Fruit fly (Drosophila melanogaster) whole organism, embryonic: ENCODE data around the gene Idh3b.

Experiments used
- Antp ChIP-seq: fragments of 200-800 bp; sonication (Bioruptor generic); optimal IDR thresholded peaks from 3 replicates; lab custom pipeline; 2016; ENCODE audit warnings: missing biosample characterization, missing genetic modification characterization
- CG10543 ChIP-seq: fragments of 200-800 bp; sonication (Bioruptor generic); optimal IDR thresholded peaks from 3 replicates; lab custom pipeline; 2017; ENCODE audit warnings: missing biosample characterization, mild to moderate bottlenecking, missing genetic modification characterization, moderate library complexity
- CG10979 ChIP-seq: fragments of 200-800 bp; sonication (Bioruptor generic); optimal IDR thresholded peaks from 2 replicates; lab custom pipeline; 2018; ENCODE audit warnings: missing biosample characterization, mild to moderate bottlenecking, missing genetic modification characterization, moderate library complexity
- CG11093 ChIP-seq: fragments of 200-800 bp; sonication (Bioruptor generic); IDR thresholded peaks from 3 replicates; pipeline ENCODE4 v1.3.6; 2022; ENCODE audit warnings: missing biosample characterization, missing genetic modification characterization
- CG11456 ChIP-seq: fragments of 200-800 bp; sonication (Bioruptor generic); IDR thresholded peaks from 3 replicates; pipeline ENCODE4 v1.3.6; 2022; ENCODE audit warnings: missing biosample characterization, missing genetic modification characterization
- CG11504 ChIP-seq: fragments of 200-800 bp; sonication (Bioruptor generic); optimal IDR thresholded peaks from 3 replicates; lab custom pipeline; 2019; ENCODE audit warnings: missing biosample characterization, mild to moderate bottlenecking, missing genetic modification characterization, moderate library complexity
- CG14014 ChIP-seq: fragments of 200-800 bp; sonication (Bioruptor generic); IDR thresholded peaks from 2 replicates; pipeline ENCODE4 v1.3.6; 2022; ENCODE audit warnings: missing biosample characterization, missing genetic modification characterization
- CG14710 ChIP-seq: fragments of 200-800 bp; sonication (Bioruptor generic); optimal IDR thresholded peaks from 3 replicates; lab custom pipeline; 2019; ENCODE audit warnings: missing biosample characterization, mild to moderate bottlenecking, missing genetic modification characterization, moderate library complexity
- CG1603 ChIP-seq: fragments of 200-800 bp; sonication (Bioruptor generic); optimal IDR thresholded peaks from 2 replicates; lab custom pipeline; 2019; ENCODE audit warnings: missing biosample characterization, mild to moderate bottlenecking, missing genetic modification characterization, moderate library complexity
- CG16815 ChIP-seq: fragments of 200-800 bp; sonication (Bioruptor generic); optimal IDR thresholded peaks from 3 replicates; lab custom pipeline; 2017; ENCODE audit warnings: missing biosample characterization, mild to moderate bottlenecking, missing genetic modification characterization
- CG17385 ChIP-seq: fragments of 200-800 bp; sonication (Bioruptor generic); optimal IDR thresholded peaks from 3 replicates; lab custom pipeline; 2018; ENCODE audit warnings: missing biosample characterization, mild to moderate bottlenecking, missing genetic modification characterization
- CG2116 ChIP-seq: fragments of 200-800 bp; sonication (Bioruptor generic); optimal IDR thresholded peaks from 3 replicates; lab custom pipeline; 2018; ENCODE audit warnings: missing biosample characterization, mild to moderate bottlenecking, missing genetic modification characterization
- CG2199 ChIP-seq: fragments of 200-800 bp; sonication (Bioruptor generic); IDR thresholded peaks from 3 replicates; pipeline ENCODE4 v1.3.6; 2022; ENCODE audit warnings: missing biosample characterization, missing genetic modification characterization
- CG34376 ChIP-seq: fragments of 200-800 bp; sonication (Bioruptor generic); optimal IDR thresholded peaks from 2 replicates; lab custom pipeline; 2018; ENCODE audit warnings: missing biosample characterization, mild to moderate bottlenecking, missing genetic modification characterization
- CG3838 ChIP-seq: fragments of 200-800 bp; sonication (Bioruptor generic); optimal IDR thresholded peaks from 3 replicates; lab custom pipeline; 2016; ENCODE audit warnings: missing biosample characterization, missing genetic modification characterization
- CG42726 ChIP-seq: fragments of 200-800 bp; sonication (Bioruptor generic); IDR thresholded peaks from 2 replicates; pipeline ENCODE4 v1.3.6; 2022; ENCODE audit warnings: missing biosample characterization, missing genetic modification characterization; ENCODE audit not compliant: partially characterized antibody
- CG4424 ChIP-seq: fragments of 200-800 bp; sonication (Bioruptor generic); optimal IDR thresholded peaks from 3 replicates; lab custom pipeline; 2016; ENCODE audit warnings: missing biosample characterization, missing genetic modification characterization
- CG5180 ChIP-seq: fragments of 200-800 bp; sonication (Bioruptor generic); optimal IDR thresholded peaks from 3 replicates; lab custom pipeline; 2017; ENCODE audit warnings: missing biosample characterization, missing genetic modification characterization, mild to moderate bottlenecking, moderate library complexity, missing genetic modification reagents
- CG6175 ChIP-seq: fragments of 200-800 bp; sonication (Bioruptor generic); IDR thresholded peaks from 3 replicates; pipeline ENCODE4 v1.3.6; 2022; ENCODE audit warnings: missing biosample characterization, missing genetic modification characterization
- CG6254 ChIP-seq: fragments of 200-800 bp; sonication (Bioruptor generic); optimal IDR thresholded peaks from 3 replicates; lab custom pipeline; 2017; ENCODE audit warnings: mild to moderate bottlenecking, missing biosample characterization, missing genetic modification reagents, missing genetic modification characterization
- CG8290 ChIP-seq, 3 experiments: fragments of 200-800 bp; sonication (Bioruptor generic); optimal IDR thresholded peaks; 2 replicates each; lab custom pipeline; 2016 to 2019; ENCODE audit warnings: missing biosample characterization in 3 of 3, missing genetic modification characterization in 3 of 3, mild to moderate bottlenecking in 2 of 3, moderate library complexity in 1 of 3
- D19A ChIP-seq: fragments of 200-800 bp; optimal IDR thresholded peaks from 3 replicates; lab custom pipeline; 2019; ENCODE audit warnings: missing biosample characterization, mild to moderate bottlenecking, missing genetic modification characterization, moderate library complexity
- HmgD ChIP-seq: fragments of 200-800 bp; sonication (Bioruptor generic); optimal IDR thresholded peaks from 3 replicates; lab custom pipeline; 2016; ENCODE audit warnings: missing biosample characterization, missing genetic modification characterization
- Hr51 ChIP-seq, 2 experiments: fragments of 200-800 bp; sonication (Bioruptor generic); optimal IDR thresholded peaks; 2 replicates in 1 of 2; 3 replicates in 1 of 2; lab custom pipeline; 2016 to 2018; ENCODE audit warnings: missing biosample characterization in 2 of 2, missing genetic modification characterization in 2 of 2, mild to moderate bottlenecking in 1 of 2, moderate library complexity in 1 of 2
- Jarid2 ChIP-seq: fragments of 200-800 bp; sonication (Bioruptor generic); optimal IDR thresholded peaks from 3 replicates; lab custom pipeline; 2017; ENCODE audit warnings: mild to moderate bottlenecking, missing biosample characterization, missing genetic modification reagents, missing genetic modification characterization
- MBD-R2 ChIP-seq: fragments of 200-800 bp; sonication (Bioruptor generic); IDR thresholded peaks from 2 replicates; pipeline ENCODE4 v1.3.6; 2022; ENCODE audit warnings: missing biosample characterization, missing genetic modification characterization
- Max ChIP-seq: fragments of 200-800 bp; sonication (Bioruptor generic); optimal IDR thresholded peaks from 2 replicates; lab custom pipeline; 2016; ENCODE audit warnings: missing biosample characterization, mild to moderate bottlenecking, missing genetic modification characterization
- Opbp ChIP-seq: fragments of 200-800 bp; sonication (Bioruptor generic); IDR thresholded peaks from 3 replicates; pipeline ENCODE4 v1.3.6; 2022; ENCODE audit warnings: missing biosample characterization, missing genetic modification characterization; ENCODE audit not compliant: partially characterized antibody
- Spps ChIP-seq: fragments of 200-800 bp; sonication (Bioruptor generic); optimal IDR thresholded peaks from 2 replicates; lab custom pipeline; 2018; ENCODE audit warnings: missing biosample characterization, mild to moderate bottlenecking, missing genetic modification characterization
- ato ChIP-seq: fragments of 200-800 bp; sonication (Bioruptor generic); IDR thresholded peaks from 2 replicates; pipeline ENCODE4 v1.3.6; 2022; ENCODE audit warnings: missing biosample characterization, missing genetic modification characterization; ENCODE audit not compliant: partially characterized antibody
- chif ChIP-seq, 2 experiments: fragments of 200-800 bp; sonication (Bioruptor generic); optimal IDR thresholded peaks; 3 replicates each; lab custom pipeline; 2016; ENCODE audit warnings: missing biosample characterization in 2 of 2, missing genetic modification characterization in 2 of 2
- crol ChIP-seq: fragments of 200-800 bp; sonication (Bioruptor generic); IDR thresholded peaks from 2 replicates; pipeline ENCODE4 v1.3.6; 2022; ENCODE audit warnings: missing biosample characterization, missing genetic modification characterization
- disco-r ChIP-seq: fragments of 200-800 bp; sonication (Bioruptor generic); optimal IDR thresholded peaks from 2 replicates; lab custom pipeline; 2016; ENCODE audit warnings: missing biosample characterization, missing genetic modification characterization
- emc ChIP-seq: fragments of 200-800 bp; sonication (Bioruptor generic); optimal IDR thresholded peaks from 2 replicates; lab custom pipeline; 2016; ENCODE audit warnings: missing biosample characterization, missing genetic modification characterization
- en ChIP-seq: fragments of 200-800 bp; sonication (Bioruptor generic); optimal IDR thresholded peaks from 2 replicates; lab custom pipeline; 2016; ENCODE audit warnings: missing biosample characterization, missing genetic modification characterization
- hb ChIP-seq: fragments of 200-800 bp; sonication (Bioruptor generic); IDR thresholded peaks from 3 replicates; pipeline ENCODE4 v1.3.6; 2022; ENCODE audit warnings: missing biosample characterization, missing genetic modification characterization; ENCODE audit not compliant: partially characterized antibody
- ind ChIP-seq: fragments of 200-800 bp; sonication (Bioruptor generic); optimal IDR thresholded peaks from 3 replicates; lab custom pipeline; 2016; ENCODE audit warnings: missing biosample characterization, missing genetic modification characterization
- lab ChIP-seq: fragments of 200-800 bp; sonication (Bioruptor generic); optimal IDR thresholded peaks from 3 replicates; lab custom pipeline; 2017; ENCODE audit warnings: missing biosample characterization, missing genetic modification characterization, mild to moderate bottlenecking, moderate library complexity, missing genetic modification reagents
- lilli ChIP-seq: fragments of 200-800 bp; sonication (Bioruptor generic); optimal IDR thresholded peaks from 3 replicates; lab custom pipeline; 2016; ENCODE audit warnings: missing biosample characterization, missing genetic modification characterization
- mam ChIP-seq: fragments of 200-800 bp; sonication (Bioruptor generic); optimal IDR thresholded peaks from 3 replicates; lab custom pipeline; 2016; ENCODE audit warnings: missing biosample characterization, missing genetic modification characterization
- nom ChIP-seq: fragments of 200-800 bp; sonication (Bioruptor generic); optimal IDR thresholded peaks from 2 replicates; lab custom pipeline; 2017; ENCODE audit warnings: missing biosample characterization, missing genetic modification characterization, mild to moderate bottlenecking, moderate library complexity, missing genetic modification reagents
- pho ChIP-seq: fragments of 200-800 bp; sonication (Bioruptor generic); optimal IDR thresholded peaks from 2 replicates; lab custom pipeline; 2016; ENCODE audit warnings: missing biosample characterization, missing genetic modification characterization
- pros ChIP-seq: fragments of 200-800 bp; sonication (Bioruptor generic); optimal IDR thresholded peaks from 3 replicates; lab custom pipeline; 2019; ENCODE audit warnings: missing biosample characterization, mild to moderate bottlenecking, missing genetic modification characterization, moderate library complexity
- pum ChIP-seq: fragments of 200-800 bp; sonication (Bioruptor generic); optimal IDR thresholded peaks from 2 replicates; lab custom pipeline; 2016; ENCODE audit warnings: missing biosample characterization, missing genetic modification characterization
- sqz ChIP-seq: fragments of 200-800 bp; sonication (Bioruptor generic); optimal IDR thresholded peaks from 3 replicates; lab custom pipeline; 2018; ENCODE audit warnings: missing biosample characterization, mild to moderate bottlenecking, missing genetic modification characterization
- tll ChIP-seq, 2 experiments: fragments of 200-800 bp in 1 of 2; fragments of >200 bp in 1 of 2; sonication (Bioruptor generic) in 1 of 2; optimal IDR thresholded peaks; 2 replicates each; lab custom pipeline; 2017 to 2019; ENCODE audit warnings: missing biosample characterization in 2 of 2, missing genetic modification characterization in 2 of 2, mild to moderate bottlenecking in 1 of 2, moderate library complexity in 1 of 2
- zen2 ChIP-seq: fragments of 200-800 bp; sonication (Bioruptor generic); IDR thresholded peaks from 3 replicates; pipeline ENCODE4 v1.3.6; 2022; ENCODE audit warnings: missing biosample characterization, missing genetic modification characterization; ENCODE audit not compliant: partially characterized antibody

The Idh3b gene

DNA sequence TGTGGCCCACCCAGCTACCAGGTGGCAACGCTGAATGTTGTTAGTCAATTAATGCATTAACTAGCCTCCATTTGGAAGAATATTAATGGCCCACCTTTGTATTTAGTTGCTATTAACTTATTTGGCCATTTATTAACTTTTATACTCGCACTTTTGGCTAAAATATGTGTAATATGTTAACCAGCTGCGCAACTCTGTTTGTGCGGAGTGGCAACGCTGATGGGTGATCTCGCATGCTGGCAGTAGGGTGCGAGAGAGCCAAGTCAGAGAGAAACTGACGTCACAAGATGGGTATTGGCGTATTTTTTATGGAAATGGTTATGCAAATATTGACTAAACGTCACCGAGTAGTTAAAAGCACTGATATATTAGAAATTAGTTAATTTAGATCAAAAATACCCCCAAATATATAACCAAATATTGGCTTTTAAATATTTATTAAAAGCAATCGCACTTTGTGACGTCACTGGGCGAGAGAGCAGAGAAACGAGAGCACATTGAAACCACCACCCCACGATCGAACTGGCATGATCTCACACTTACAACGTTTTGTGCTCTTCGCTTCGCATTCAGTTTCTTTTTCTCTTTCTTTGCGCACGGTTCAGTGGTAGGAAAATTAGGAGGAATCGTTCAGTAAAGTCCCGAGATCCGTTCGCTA is 22.6 kb upstream of the Idh3b start, which contains the start of gene how (continued):
- TF ChIP-seq Spps, result peak; percentile 1
- TF ChIP-seq CG16815 (GFP tag; lab: Kevin White, UChicago), result no peak
- TF ChIP-seq CG3838 (GFP tag; lab: Kevin White, UChicago), result no peak
- TF ChIP-seq CG1603, result peak; percentile 78
- no peak for TF ChIP-seq disco-r
- TF ChIP-seq lilli (GFP tag; lab: Kevin White, UChicago), result peak; percentile 45
- TF ChIP-seq CG6254 (GFP tag; lab: Kevin White, UChicago), result peak; percentile 16
- no peak for TF ChIP-seq CG14014 (GFP tag; lab: Robert Waterston, UW)
- no peak for TF ChIP-seq CG11093
- TF ChIP-seq pros, result peak; percentile 46
- peak; percentile 23 for TF ChIP-seq ind (GFP tag; lab: Kevin White, UChicago)
- peak; percentile 36 for TF ChIP-seq nom
- 0 out of 3 replicates have a peak, but pooled peaks have one; percentile 32 for TF ChIP-seq Opbp (GFP tag; lab: Robert Waterston, UW)
- no peak for TF ChIP-seq CG2199 (GFP tag; lab: Robert Waterston, UW)
- peak; percentile 57 for TF ChIP-seq MBD-R2 (GFP tag; lab: Robert Waterston, UW)
- TF ChIP-seq CG11456, result 0 out of 3 replicates have a peak, but pooled peaks have one; percentile 41
- peak; percentile 7 for TF ChIP-seq CG17385 (GFP tag; lab: Kevin White, UChicago)
- peak; percentile 23 for TF ChIP-seq Antp
- no peak for TF ChIP-seq hb (GFP tag; lab: Robert Waterston, UW)
- no peak for TF ChIP-seq CG5180 (GFP tag; lab: Kevin White, UChicago)
- peak; percentile 11 for TF ChIP-seq CG34376 (GFP tag; lab: Kevin White, UChicago)
- TF ChIP-seq CG14710 (tag; lab: Kevin White, UChicago), result peak; percentile 65
- no peak for TF ChIP-seq emc (GFP tag; lab: Kevin White, UChicago)
- TF ChIP-seq CG8290 (GFP tag; optimal IDR thresholded peaks at IDR 0.05; lab: Kevin White, UChicago), result peak; percentile 47
- peak in 1 of 2 experiments; percentile 48 for TF ChIP-seq CG8290 (tag; optimal IDR thresholded peaks at IDR 0.05; lab: Kevin White, UChicago)
- no peak for TF ChIP-seq zen2 (GFP tag; lab: Robert Waterston, UW)
- TF ChIP-seq en (GFP tag; lab: Kevin White, UChicago), result no peak
- TF ChIP-seq pho (GFP tag; lab: Kevin White, UChicago), result peak; percentile 27
- peak; percentile 87 for TF ChIP-seq CG2116 (GFP tag; lab: Kevin White, UChicago)
- peak; percentile 40 for TF ChIP-seq CG11504 (tag; lab: Kevin White, UChicago)
- peak; percentile 9 to 31 for TF ChIP-seq Hr51 (GFP tag; optimal IDR thresholded peaks at IDR 0.05; lab: Kevin White, UChicago)
- peak; percentile 47 for TF ChIP-seq mam
- TF ChIP-seq tll (GFP tag; optimal IDR thresholded peaks at IDR 0.05; lab: Kevin White, UChicago), result peak in 1 of 2 experiments; percentile 95
- peak; percentile 20 for TF ChIP-seq CG10543 (GFP tag; lab: Kevin White, UChicago)
- peak; percentile 26 for TF ChIP-seq Max
- no peak for TF ChIP-seq D19A (tag; lab: Kevin White, UChicago)
- peak; percentile 43 for TF ChIP-seq sqz (GFP tag; lab: Kevin White, UChicago)
- TF ChIP-seq crol, result no peak
- no peak for TF ChIP-seq ato (GFP tag; lab: Robert Waterston, UW)
- 0 out of 2 replicates have a peak, but pooled peaks have one; percentile 3 for TF ChIP-seq CG42726 (GFP tag; lab: Robert Waterston, UW)
- TF ChIP-seq HmgD (GFP tag; lab: Kevin White, UChicago), result peak; percentile 41
- no peak for TF ChIP-seq CG6175 (GFP tag; lab: Robert Waterston, UW)
- peak; percentile 93 for TF ChIP-seq Jarid2 (GFP tag; lab: Kevin White, UChicago)
- TF ChIP-seq chif (GFP tag; optimal IDR thresholded peaks at IDR 0.05; lab: Kevin White, UChicago), result peak in 1 of 2 experiments; percentile 45
- peak; percentile 14 for TF ChIP-seq CG10979 (tag; lab: Kevin White, UChicago)
- no peak for TF ChIP-seq pum (GFP tag; lab: Kevin White, UChicago)
- peak; percentile 36 for TF ChIP-seq lab
- peak; percentile 28 for TF ChIP-seq CG4424 (GFP tag; lab: Kevin White, UChicago)
